Fruit fly (Drosophila melanogaster): ENCODE data around the gene ZC3H3.

The ZC3H3 gene

DNA sequence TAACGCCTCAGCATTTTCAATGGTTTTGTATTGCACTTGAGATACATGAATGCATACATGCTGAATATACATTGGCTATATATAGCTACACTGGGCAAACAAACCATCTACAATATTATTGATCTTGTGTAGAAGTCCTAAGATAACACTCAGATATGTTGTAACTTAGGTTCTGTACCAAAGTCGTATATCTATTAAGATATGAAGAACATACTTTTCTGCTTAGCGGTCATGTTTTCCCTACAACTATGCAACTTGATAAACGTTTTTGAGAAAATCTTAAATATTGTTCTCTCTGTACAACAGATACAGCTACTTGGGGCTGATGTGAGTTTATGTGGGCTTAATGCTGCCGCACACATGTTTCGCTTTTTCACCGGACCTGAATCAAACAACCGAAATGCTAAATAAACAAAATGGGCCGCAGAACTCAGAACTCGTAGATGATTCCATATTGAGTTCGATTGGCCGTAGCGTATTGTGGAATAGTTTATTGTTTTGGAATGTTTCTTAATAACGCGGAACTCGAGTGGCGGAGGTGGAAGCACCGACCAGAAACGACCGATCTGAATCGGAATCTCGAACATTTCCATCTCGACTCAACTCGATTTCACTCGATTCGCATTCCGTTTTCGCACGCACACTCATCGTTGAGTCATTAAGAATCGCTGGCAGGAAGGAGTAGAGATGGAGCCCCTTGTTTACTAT, 39.8 kb upstream of the ZC3H3 start (continued):
- peak; percentile 38 for TF ChIP-seq Ssrp (tag; optimal IDR thresholded peaks at IDR 0.05)
- TF ChIP-seq CG12219 (GFP tag; optimal IDR thresholded peaks at IDR 0.05) = peak; percentile 35
- TF ChIP-seq CG6254 (GFP tag; optimal IDR thresholded peaks at IDR 0.05) = peak; percentile 53
- peak; percentile 56; the same call in 1 of the 2 replicates for TF ChIP-seq chm (GFP tag; IDR thresholded peaks at IDR 0.05)
- no peak for TF ChIP-seq Sin3A (optimal IDR thresholded peaks at IDR 0.05)
- peak; percentile 29 for TF ChIP-seq Fer1 (GFP tag; optimal IDR thresholded peaks at IDR 0.05)
- TF ChIP-seq CG30020 (tag; optimal IDR thresholded peaks at IDR 0.05) = peak; percentile 3

DNA sequence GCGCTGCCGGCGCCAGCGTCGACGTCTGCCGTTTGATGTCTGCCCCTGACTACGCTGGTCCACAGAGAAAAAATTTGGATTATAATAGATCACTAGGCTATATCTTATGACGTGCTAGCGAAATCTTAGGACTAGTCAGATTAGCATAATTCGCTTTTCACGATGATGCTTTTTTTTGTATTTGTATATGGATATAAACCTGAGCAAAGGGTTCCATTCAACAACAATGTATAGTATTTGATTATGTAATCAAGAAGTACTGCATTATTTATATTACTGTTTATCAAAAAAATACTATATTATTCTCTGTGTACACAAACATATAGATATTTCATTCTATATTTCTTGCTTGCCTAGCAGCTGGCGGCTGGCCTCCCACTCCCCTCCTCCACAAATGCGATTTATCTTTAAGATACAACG, 37.6 kb upstream of the ZC3H3 start:
- TF ChIP-seq Lhr (GFP tag; optimal IDR thresholded peaks at IDR 0.05) (peak; percentile 54), CG2116 (GFP tag; optimal IDR thresholded peaks at IDR 0.05) (peak; percentile 44), Sry-δ (GFP tag; optimal IDR thresholded peaks at IDR 0.05) (peak; percentile 12), chm (GFP tag; IDR thresholded peaks at IDR 0.05) (peak; percentile 33; the same call in 1 of the 2 replicates), CG11085 (GFP tag; IDR thresholded peaks at IDR 0.05) (peak; percentile 64), Kr (GFP tag; optimal IDR thresholded peaks at IDR 0.05) (no peak), kah (GFP tag; optimal IDR thresholded peaks at IDR 0.05) (peak; percentile 48), CG10543 (GFP tag; optimal IDR thresholded peaks at IDR 0.05) (peak; percentile 89), CG11247 (GFP tag; IDR thresholded peaks at IDR 0.05) (peak; percentile 61; the same call in 1 of the 2 replicates), CG9932 (GFP tag; IDR thresholded peaks at IDR 0.05) (peak; percentile 87), org-1 (GFP tag; optimal IDR thresholded peaks at IDR 0.05) (peak; percentile 79), Rx (GFP tag; IDR thresholded peaks at IDR 0.05) (peak; percentile 70), bbx (GFP tag; IDR thresholded peaks at IDR 0.05; ENCODE audit: partially characterized antibody) (no peak), tio (GFP tag; optimal IDR thresholded peaks at IDR 0.05) (peak; percentile 88), ato (GFP tag; IDR thresholded peaks at IDR 0.05; ENCODE audit: partially characterized antibody) (no peak), CG9609 (GFP tag; optimal IDR thresholded peaks at IDR 0.05) (peak; percentile 39), unc-4 (GFP tag; IDR thresholded peaks at IDR 0.05; ENCODE audit: partially characterized antibody) (no peak), ken (GFP tag; IDR thresholded peaks at IDR 0.05) (peak; percentile 66; the same call in 2 of the 3 replicates), gt (GFP tag; IDR thresholded peaks at IDR 0.05) (peak; percentile 48; the same call in 1 of the 2 replicates), crc (GFP tag; optimal IDR thresholded peaks at IDR 0.05) (peak; percentile 40), CG30020 (tag; optimal IDR thresholded peaks at IDR 0.05) (peak; percentile 55), sna (GFP tag; IDR thresholded peaks at IDR 0.05; ENCODE audit: partially characterized antibody) (no peak), Ravus (GFP tag; IDR thresholded peaks at IDR 0.05) (no peak; the same call in 1 of the 2 replicates), Tbp (GFP tag; optimal IDR thresholded peaks at IDR 0.05) (no peak), croc (GFP tag; conservative IDR thresholded peaks at IDR 0.05) (peak; percentile 62), otp (GFP tag; IDR thresholded peaks at IDR 0.05) (peak; percentile 80; the same call in 2 of the 3 replicates), CG4360 (GFP tag; IDR thresholded peaks at IDR 0.05) (peak; percentile 37; the same call in 1 of the 2 replicates), chn (GFP tag; optimal IDR thresholded peaks at IDR 0.05) (peak; percentile 69), vvl (GFP tag; IDR thresholded peaks at IDR 0.05) (peak; percentile 88), abd-A (tag; optimal IDR thresholded peaks at IDR 0.05) (peak; percentile 38), tin (GFP tag; optimal IDR thresholded peaks at IDR 0.05) (peak; percentile 81), crp (GFP tag; optimal IDR thresholded peaks at IDR 0.05) (peak in 1 of 2 experiments; percentile 50), CG8089 (GFP tag; optimal IDR thresholded peaks at IDR 0.05) (peak; percentile 42), Dbx (GFP tag; IDR thresholded peaks at IDR 0.05) (peak; percentile 87), CG3407 (GFP tag; optimal IDR thresholded peaks at IDR 0.05) (peak; percentile 80), Gug (GFP tag; IDR thresholded peaks at IDR 0.05) (peak; percentile 81), CG1603 (tag; optimal IDR thresholded peaks at IDR 0.05) (peak; percentile 52), CG31224 (GFP tag; IDR thresholded peaks at IDR 0.05) (peak; percentile 78), CG6813 (GFP tag; optimal IDR thresholded peaks at IDR 0.05) (peak; percentile 78), fd3F (GFP tag; optimal IDR thresholded peaks at IDR 0.05) (peak; percentile 91), ci (GFP tag; IDR thresholded peaks at IDR 0.05) (peak; percentile 78), seq (GFP tag; IDR thresholded peaks at IDR 0.05) (peak; percentile 83), CG17361 (GFP tag; IDR thresholded peaks at IDR 0.05) (peak; percentile 93)
